Fruit fly (Drosophila melanogaster) whole organism, larva: ENCODE results near the gene Tet.

Experiments
- noc ChIP-seq: fragments of 200-800 bp; sonication (Bioruptor generic); optimal IDR thresholded peaks from 3 replicates; lab custom pipeline; 2019; ENCODE audit warnings: missing biosample characterization, mild to moderate bottlenecking, missing genetic modification characterization, moderate library complexity

Gene Tet

DNA sequence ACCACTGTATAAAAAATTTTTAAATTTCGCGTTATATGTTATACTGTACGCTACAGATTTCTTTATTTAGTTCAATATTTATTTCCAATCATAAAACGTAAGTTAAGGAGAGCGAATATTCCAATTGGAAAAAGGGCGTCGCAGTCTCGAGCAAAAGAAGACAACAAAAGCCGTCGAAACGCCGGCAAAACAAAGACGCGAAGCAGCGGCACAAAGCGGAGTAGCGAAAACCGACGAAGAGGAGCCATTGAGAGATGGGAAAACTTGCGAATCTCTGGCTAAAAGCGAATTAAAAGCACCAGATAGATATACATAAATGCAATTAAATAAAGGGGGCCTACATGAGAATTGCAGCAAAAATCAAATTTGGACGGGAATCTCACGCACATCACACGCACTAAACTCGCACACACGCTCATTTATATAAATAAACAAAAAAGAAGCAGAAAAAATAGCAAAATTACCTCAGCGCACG, 113.1 kb downstream of the Tet start:
- no peak for TF ChIP-seq noc

DNA sequence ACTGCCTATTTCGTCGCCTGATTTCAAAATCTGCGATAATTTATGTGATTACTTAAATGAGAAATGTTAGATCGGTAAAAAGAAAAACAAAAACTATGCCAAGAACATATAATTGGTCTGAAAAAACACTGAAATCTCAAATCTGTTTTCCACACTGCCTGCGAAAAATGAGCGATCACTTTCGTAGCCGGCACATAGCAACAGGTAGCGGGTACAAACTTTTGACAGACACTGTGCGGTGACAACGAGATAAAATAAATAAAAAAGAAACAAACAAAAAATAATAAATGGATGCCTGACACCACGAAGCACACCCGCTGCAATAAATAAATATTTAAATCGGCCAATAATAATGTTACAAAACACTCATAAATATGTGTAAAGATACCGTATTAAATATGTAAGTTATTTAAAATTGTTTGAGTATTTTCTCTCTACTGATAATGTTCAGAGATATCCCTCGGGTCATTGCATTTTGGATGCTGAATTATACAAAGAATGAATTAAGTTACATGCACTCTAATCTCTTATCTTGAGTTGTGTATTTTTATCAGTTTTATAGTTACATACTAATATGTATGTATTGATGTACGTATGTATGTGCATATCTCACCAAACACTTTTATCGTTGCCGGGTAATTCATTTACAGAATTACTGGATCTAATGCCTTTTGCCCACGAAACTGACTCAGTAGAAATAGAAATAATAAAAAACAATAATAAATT, 113.8 kb downstream of the Tet start:
- TF ChIP-seq noc: no peak

DNA sequence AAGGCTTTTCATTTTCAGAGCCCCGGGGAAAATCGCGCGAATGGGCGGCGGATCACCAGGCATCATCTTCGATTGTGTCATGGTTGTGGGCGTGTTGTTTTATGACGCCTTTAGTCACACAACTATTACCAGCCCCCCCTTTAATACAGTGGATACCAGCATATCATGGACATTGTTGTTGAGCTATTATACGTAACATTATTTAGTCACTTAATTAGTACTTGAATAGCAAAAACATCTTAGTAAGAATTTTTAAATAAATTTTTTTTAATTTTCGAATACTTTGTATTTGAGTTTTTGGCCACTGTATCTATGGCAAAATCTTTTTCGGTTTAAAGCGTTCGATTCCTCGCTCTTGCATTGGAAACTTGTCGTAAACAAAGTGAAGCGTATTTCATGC, 115.2 kb downstream of the Tet start:
- no peak for TF ChIP-seq noc

DNA sequence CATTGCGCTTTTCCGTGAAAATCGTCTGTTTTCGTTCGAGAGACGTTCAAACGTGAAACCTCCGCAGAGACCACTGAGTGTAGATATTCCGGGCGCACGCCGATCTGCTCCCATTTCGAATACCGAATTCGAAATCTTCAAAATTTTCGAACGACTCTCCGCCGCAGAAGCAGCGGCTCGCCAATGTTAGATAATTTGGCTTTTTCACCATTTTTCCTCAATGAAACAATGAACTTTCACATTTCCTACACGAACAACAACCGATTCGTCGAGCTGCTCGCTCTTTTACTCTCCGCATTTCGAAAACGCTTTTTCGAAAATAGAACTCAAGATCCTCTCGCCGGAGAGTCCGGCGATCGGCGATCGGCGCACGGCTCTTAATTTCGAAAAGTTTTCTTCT, 116.8 kb downstream of the Tet start:
- TF ChIP-seq noc: no peak

DNA sequence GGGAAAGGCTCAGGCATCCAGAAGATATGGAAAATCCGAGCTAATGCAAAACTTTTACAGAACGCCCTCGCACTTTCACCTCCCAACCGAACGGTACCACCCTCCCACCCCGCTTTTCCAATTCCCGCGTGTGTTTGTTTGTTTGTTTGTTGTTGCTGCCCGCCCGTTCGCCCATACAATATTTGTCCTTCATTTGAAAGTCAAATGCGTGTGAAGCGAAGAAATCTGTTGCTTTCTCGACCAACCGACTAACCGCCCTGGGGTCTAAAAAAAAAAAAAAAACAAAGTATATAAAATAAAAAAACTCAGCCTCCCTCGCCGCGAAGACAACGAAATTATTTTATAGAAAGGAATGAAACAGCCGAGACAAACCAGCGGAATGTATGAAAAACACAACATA, 130.6 kb downstream of the Tet start:
- no peak for TF ChIP-seq noc

DNA sequence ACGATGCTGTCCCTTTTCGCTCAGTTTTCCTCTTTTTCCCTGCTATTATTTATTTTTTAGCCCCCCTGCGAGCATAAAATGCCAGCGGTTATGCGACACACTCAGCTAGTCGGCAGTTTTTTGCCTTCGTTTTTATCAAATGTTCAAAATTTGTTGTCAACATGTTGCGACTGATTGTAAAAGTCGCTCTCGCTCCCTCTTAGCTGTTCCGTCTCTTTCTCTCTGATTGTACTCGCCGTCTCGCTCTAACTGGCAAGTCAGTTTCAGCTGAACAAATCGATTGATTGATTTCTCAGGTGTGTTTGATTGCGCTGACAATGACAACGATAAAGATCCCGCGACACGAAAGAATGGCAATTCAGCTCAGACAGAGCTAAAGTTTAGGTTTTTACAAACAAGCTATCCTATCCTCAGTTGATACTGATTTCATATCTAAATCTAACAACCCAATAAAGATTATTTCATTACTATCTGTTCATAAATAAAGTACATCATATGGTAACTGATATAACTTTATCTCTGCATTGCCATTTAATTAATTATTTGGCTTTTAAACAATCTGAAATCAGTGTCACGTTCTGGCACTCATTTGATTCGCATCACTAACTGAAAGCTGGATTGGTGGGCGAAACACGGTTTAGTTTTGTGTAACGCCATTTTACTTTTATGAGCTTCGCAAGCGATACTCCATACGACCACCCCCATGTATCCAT, 133.1 kb downstream of the Tet start:
- TF ChIP-seq noc: no peak

DNA sequence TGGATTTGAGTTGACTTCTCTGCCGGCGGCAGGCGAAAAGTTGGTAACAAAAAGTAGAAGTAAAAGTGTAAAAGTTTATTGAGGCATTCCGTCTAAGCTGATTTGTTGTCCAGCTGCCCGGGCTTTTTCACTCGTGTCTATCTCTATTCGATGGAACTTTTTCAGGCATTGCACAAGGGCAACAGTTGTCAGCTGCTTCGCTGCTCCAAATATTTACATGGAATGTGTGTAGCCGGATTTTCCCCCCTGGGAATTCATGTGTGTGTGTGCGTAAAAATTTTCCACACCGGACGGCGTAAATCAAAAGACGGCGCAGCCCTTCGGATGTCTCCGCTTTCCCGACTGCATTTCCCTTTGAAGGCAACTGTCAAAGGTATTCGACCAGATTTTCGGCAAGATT, 134.0 kb downstream of the Tet start:
- no peak for TF ChIP-seq noc

DNA sequence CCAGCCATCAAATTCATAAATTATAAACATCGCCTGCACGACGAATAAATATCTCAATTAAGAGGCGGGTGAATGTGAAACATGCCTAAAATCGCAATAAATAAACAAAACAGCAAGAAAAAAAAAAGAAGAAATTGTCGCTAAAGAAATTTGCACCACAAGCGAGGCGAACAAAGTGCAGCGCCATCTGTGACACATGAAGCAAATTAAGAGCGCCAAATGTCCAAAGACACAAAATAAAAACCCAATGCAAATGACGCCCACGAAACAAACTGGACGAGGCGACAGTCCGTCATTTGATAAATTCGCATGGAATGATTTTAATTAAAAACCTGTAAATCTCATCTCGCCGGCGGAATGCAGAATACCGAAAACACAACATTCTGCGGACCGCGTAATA, 135.2 kb downstream of the Tet start:
- TF ChIP-seq noc: no peak

DNA sequence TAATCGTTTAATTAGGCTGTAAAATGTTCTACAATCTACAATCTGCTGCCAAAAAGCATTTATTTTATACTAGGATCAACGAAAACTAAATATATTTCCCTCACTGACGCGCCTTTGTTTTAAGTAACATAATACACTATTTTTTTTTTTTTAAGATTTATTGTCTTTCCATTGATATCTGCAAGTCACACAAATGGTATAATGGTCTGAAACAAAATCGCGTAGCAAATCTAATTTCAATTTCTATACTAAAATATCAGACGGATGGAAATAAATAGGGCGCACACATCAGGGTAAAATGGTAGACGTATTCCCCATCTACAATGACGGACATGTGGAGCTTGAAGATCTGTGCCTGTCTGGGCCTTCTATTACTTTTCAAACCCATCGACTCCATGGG, 139.5 kb downstream of the Tet start, which contains the start of gene Acp62F:
Acp62F (plus strand) TSS at position 301 of the 400 bp plus-strand sequence.
- no peak for TF ChIP-seq noc
